Fruit fly (Drosophila melanogaster): ENCODE data around the gene Jhbp4.
A peak's percentile ranks its signal among the peaks of the same experiment; 100 is the strongest.

Gene Jhbp4

dm6 chr3R:16013580-16013979 is 29.7 kb upstream of the Jhbp4 start (continued):
- no peak for TF ChIP-seq Ada2b (GFP tag; IDR thresholded peaks at IDR 0.05)
- TF ChIP-seq Dll (GFP tag; IDR thresholded peaks at IDR 0.05; ENCODE audit: partially characterized antibody) = no peak
- TF ChIP-seq Hmr (GFP tag; optimal IDR thresholded peaks at IDR 0.05) = no peak
- no peak for TF ChIP-seq CHES-1-like (GFP tag; optimal IDR thresholded peaks at IDR 0.05)

dm6 chr3R:16014573-16014972 is 28.7 kb upstream of the Jhbp4 start:
- no peak for TF ChIP-seq CG12769 (tag; optimal IDR thresholded peaks at IDR 0.05)
- peak in 1 of 2 experiments; percentile 1 for TF ChIP-seq Hr78 (GFP tag; optimal IDR thresholded peaks at IDR 0.05)
- no peak for TF ChIP-seq CG5245 (GFP tag; optimal IDR thresholded peaks at IDR 0.05)
- TF ChIP-seq gcm (GFP tag; optimal IDR thresholded peaks at IDR 0.05) = peak; percentile 6
- peak; percentile 60 for TF ChIP-seq mirr (GFP tag; optimal IDR thresholded peaks at IDR 0.05)
- TF ChIP-seq Xrp1 (GFP tag; IDR thresholded peaks at IDR 0.05) = no peak
- TF ChIP-seq CG18011 (GFP tag; optimal IDR thresholded peaks at IDR 0.05) = no peak
- no peak for TF ChIP-seq CG15269 (tag; optimal IDR thresholded peaks at IDR 0.05)
- TF ChIP-seq CG4404 (GFP tag; IDR thresholded peaks at IDR 0.05) = no peak
- no peak for TF ChIP-seq zen (tag; optimal IDR thresholded peaks at IDR 0.05)
- no peak for TF ChIP-seq Neu2 (GFP tag; optimal IDR thresholded peaks at IDR 0.05; ENCODE audit: borderline replicate concordance)
- no peak for TF ChIP-seq Asciz (GFP tag; optimal IDR thresholded peaks at IDR 0.05)
- TF ChIP-seq CG4730 (GFP tag; IDR thresholded peaks at IDR 0.05) = no peak
- TF ChIP-seq CG6683 (GFP tag; optimal IDR thresholded peaks at IDR 0.05) = no peak
- TF ChIP-seq CG12391 (tag; optimal IDR thresholded peaks at IDR 0.05) = no peak
- TF ChIP-seq Atf6 (GFP tag; IDR thresholded peaks at IDR 0.05) = no peak
- 0 out of 3 replicates have a peak, but pooled peaks have one; percentile 19 for TF ChIP-seq CG7357 (GFP tag; IDR thresholded peaks at IDR 0.05)
- no peak for TF ChIP-seq Ptx1 (GFP tag; IDR thresholded peaks at IDR 0.05)
- TF ChIP-seq ken (GFP tag; IDR thresholded peaks at IDR 0.05) = no peak
- no peak for TF ChIP-seq ac (GFP tag; optimal IDR thresholded peaks at IDR 0.05)
- no peak for TF ChIP-seq wek (GFP tag; optimal IDR thresholded peaks at IDR 0.05)
- TF ChIP-seq jumu (GFP tag; optimal IDR thresholded peaks at IDR 0.05) = no peak
- TF ChIP-seq pnt (GFP tag; optimal IDR thresholded peaks at IDR 0.05) = no peak
- no peak for TF ChIP-seq CG12299 (tag; optimal IDR thresholded peaks at IDR 0.05)
- TF ChIP-seq nau (GFP tag; optimal IDR thresholded peaks at IDR 0.05) = no peak
- TF ChIP-seq Hsf (GFP tag; optimal IDR thresholded peaks at IDR 0.05) = no peak
- no peak for TF ChIP-seq CG17385 (GFP tag; optimal IDR thresholded peaks at IDR 0.05)
- no peak for TF ChIP-seq en (GFP tag; optimal IDR thresholded peaks at IDR 0.05)
- TF ChIP-seq CG12236 (GFP tag; optimal IDR thresholded peaks at IDR 0.05) = no peak
- no peak for TF ChIP-seq CG11456 (GFP tag; IDR thresholded peaks at IDR 0.05)
- no peak for TF ChIP-seq CHES-1-like (GFP tag; optimal IDR thresholded peaks at IDR 0.05)
- TF ChIP-seq CG12659 (GFP tag; optimal IDR thresholded peaks at IDR 0.05) = no peak
- TF ChIP-seq fd96Cb (tag; optimal IDR thresholded peaks at IDR 0.05) = no peak
- TF ChIP-seq CG30020 (tag; optimal IDR thresholded peaks at IDR 0.05) = no peak
- no peak for TF ChIP-seq Hmx (GFP tag; optimal IDR thresholded peaks at IDR 0.05)
- peak; percentile 83 for TF ChIP-seq Hey (tag; optimal IDR thresholded peaks at IDR 0.05)
- TF ChIP-seq Med (GFP tag) = peak; percentile 2
- TF ChIP-seq grn (GFP tag; optimal IDR thresholded peaks at IDR 0.05) = peak; percentile 77
- no peak for TF ChIP-seq CG6689 (GFP tag; IDR thresholded peaks at IDR 0.05)
- no peak for TF ChIP-seq gro (GFP tag; optimal IDR thresholded peaks at IDR 0.05)
- TF ChIP-seq CG34376 (GFP tag; optimal IDR thresholded peaks at IDR 0.05) = peak; percentile 52
- TF ChIP-seq CG34224 (GFP tag; IDR thresholded peaks at IDR 0.05; ENCODE audit: partially characterized antibody) = no peak
- no peak for TF ChIP-seq CG7271 (tag; optimal IDR thresholded peaks at IDR 0.05)
- TF ChIP-seq CG8281 (tag; optimal IDR thresholded peaks at IDR 0.05) = no peak
- no peak for TF ChIP-seq tin (GFP tag; optimal IDR thresholded peaks at IDR 0.05)
- TF ChIP-seq PHDP (tag; optimal IDR thresholded peaks at IDR 0.05) = no peak
